Worm (Caenorhabditis elegans): ENCODE results near the gene Y39B6A.25.

DNA sequence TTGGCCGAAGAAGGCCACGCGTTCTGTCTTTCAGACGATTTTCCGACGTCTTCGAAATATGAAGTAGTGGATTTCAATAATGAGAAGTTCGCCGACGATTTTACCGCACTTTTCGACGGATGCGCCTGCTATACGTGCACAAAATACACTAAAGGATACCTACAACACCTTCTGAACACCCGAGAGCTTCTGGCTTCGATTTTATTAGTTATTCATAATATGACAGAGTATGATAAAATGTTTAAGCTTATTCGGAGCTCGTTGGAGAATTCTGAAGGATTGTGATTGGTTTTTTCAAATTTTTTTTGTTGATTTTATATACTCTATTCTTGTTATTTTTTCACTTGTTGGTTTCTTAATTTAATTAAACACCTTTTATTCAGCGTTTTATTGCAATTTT lies 25.7 kb upstream of the Y39B6A.25 start:
- TF ChIP-seq egl-27 (tag; optimal IDR thresholded peaks at IDR 0.05), result no peak
- TF ChIP-seq php-3 (GFP tag; IDR thresholded peaks at IDR 0.05), result no peak
- no peak for TF ChIP-seq R02D3.7 (tag; optimal IDR thresholded peaks at IDR 0.05)
- TF ChIP-seq snpc-4 (tag; optimal IDR thresholded peaks at IDR 0.05), result no peak
- TF ChIP-seq lin-39 (tag; optimal IDR thresholded peaks at IDR 0.05), result no peak
- TF ChIP-seq ceh-82 (tag; optimal IDR thresholded peaks at IDR 0.05), result no peak
- TF ChIP-seq dpl-1 (GFP tag; optimal IDR thresholded peaks at IDR 0.05), result no peak
- TF ChIP-seq ctbp-1 (GFP tag; IDR thresholded peaks at IDR 0.05), result no peak
- no peak for TF ChIP-seq cey-2 (tag; optimal IDR thresholded peaks at IDR 0.05; ENCODE audit: borderline replicate concordance, insufficient read depth)

Data from whole organism, L4 larva.